Worm (Caenorhabditis elegans) whole organism, L4 larva: ENCODE data around the gene B0432.7.

Experiments used
- F10B5.3 ChIP-seq: sonication (generic microtip); optimal IDR thresholded peaks from 2 replicates; lab custom pipeline; 2016; ENCODE audit warnings: mild to moderate bottlenecking, missing genetic modification characterization, missing compliant biosample characterization
- F26F4.8 ChIP-seq: fragments of 200-800 bp; sonication (Bioruptor generic); conservative IDR thresholded peaks from 2 replicates; pipeline ENCODE4 v1.3.6; 2022; ENCODE audit warnings: missing genetic modification characterization, missing compliant biosample characterization
- F49E8.2 ChIP-seq: sonication (generic microtip); optimal IDR thresholded peaks from 2 replicates; lab custom pipeline; 2016; ENCODE audit warnings: missing compliant biosample characterization, mild to moderate bottlenecking, missing genetic modification characterization, borderline replicate concordance
- R02D3.7 ChIP-seq: fragments of 150-350 bp; sonication (generic microtip); optimal IDR thresholded peaks from 3 replicates; lab custom pipeline; 2014; ENCODE audit warnings: missing biosample characterization, missing genetic modification characterization
- T20F7.1 ChIP-seq: fragments of 200-800 bp; sonication (Bioruptor generic); optimal IDR thresholded peaks from 2 replicates; lab custom pipeline; 2018; ENCODE audit warnings: mild to moderate bottlenecking, missing genetic modification characterization, missing compliant biosample characterization
- Y105C5A.15 ChIP-seq: fragments of 200-800 bp; sonication (Bioruptor generic); IDR thresholded peaks from 2 replicates; pipeline ENCODE4 v1.3.6; 2022; ENCODE audit warnings: missing genetic modification characterization, missing compliant biosample characterization
- Y48G9A.11 ChIP-seq: fragments of 200-800 bp; sonication (Bioruptor generic); IDR thresholded peaks from 2 replicates; pipeline ENCODE4 v1.3.6; 2022; ENCODE audit warnings: missing genetic modification reagents, missing genetic modification characterization, missing compliant biosample characterization
- ceh-32 ChIP-seq: sonication (generic microtip); optimal IDR thresholded peaks from 2 replicates; lab custom pipeline; 2016; ENCODE audit warnings: mild to moderate bottlenecking, missing genetic modification characterization, missing compliant biosample characterization; ENCODE audit not compliant: poor library complexity
- ceh-62 ChIP-seq: sonication (generic microtip); optimal IDR thresholded peaks from 2 replicates; lab custom pipeline; 2017; ENCODE audit warnings: missing biosample characterization, missing genetic modification characterization
- ceh-82 ChIP-seq: sonication (generic microtip); optimal IDR thresholded peaks from 2 replicates; lab custom pipeline; 2017; ENCODE audit warnings: missing biosample characterization, missing genetic modification characterization
- cey-2 ChIP-seq: sonication (generic microtip); optimal IDR thresholded peaks from 3 replicates; lab custom pipeline; 2017; ENCODE audit warnings: missing genetic modification characterization, mild to moderate bottlenecking, missing compliant biosample characterization, antibody characterized with exemption, borderline replicate concordance; ENCODE audit not compliant: insufficient read depth
- dmd-6 ChIP-seq: fragments of 200-800 bp; sonication (Bioruptor generic); IDR thresholded peaks from 2 replicates; pipeline ENCODE4 v1.3.6; 2022; ENCODE audit warnings: missing genetic modification reagents, missing genetic modification characterization, missing compliant biosample characterization
- dpl-1 ChIP-seq: fragments of 150-350 bp; optimal IDR thresholded peaks from 2 replicates; lab custom pipeline; 2014; ENCODE audit warnings: missing biosample characterization, missing genetic modification reagents, missing genetic modification characterization
- hlh-30 ChIP-seq: sonication (generic microtip); optimal IDR thresholded peaks from 2 replicates; lab custom pipeline; 2017; ENCODE audit warnings: antibody characterized with exemption, mild to moderate bottlenecking, missing genetic modification characterization, missing compliant biosample characterization; ENCODE audit not compliant: insufficient read depth
- lim-7 ChIP-seq: fragments of 200-800 bp; sonication (Bioruptor generic); IDR thresholded peaks from 2 replicates; pipeline ENCODE4 v1.3.6; 2022; ENCODE audit warnings: missing genetic modification characterization, missing compliant biosample characterization
- lin-29 ChIP-seq: fragments of 200-800 bp; sonication (Bioruptor generic); IDR thresholded peaks from 2 replicates; pipeline ENCODE4 v1.3.6; 2022; ENCODE audit warnings: missing genetic modification reagents, missing genetic modification characterization, missing compliant biosample characterization
- lin-39 ChIP-seq: fragments of 150-350 bp; optimal IDR thresholded peaks from 2 replicates; lab custom pipeline; 2014; ENCODE audit warnings: missing biosample characterization, missing genetic modification reagents, missing genetic modification characterization
- lsy-2 ChIP-seq, 2 experiments: fragments of 150-350 bp in 1 of 2; sonication (generic microtip) in 1 of 2; optimal IDR thresholded peaks; 2 replicates each; lab custom pipeline; 2014 to 2017; ENCODE audit warnings: missing biosample characterization in 2 of 2, missing genetic modification characterization in 2 of 2
- madf-5 ChIP-seq, 2 experiments: fragments of 200-800 bp; sonication (Bioruptor generic); IDR thresholded peaks; 2 replicates each; pipeline ENCODE4 v1.3.6; 2022; ENCODE audit warnings: missing compliant biosample characterization in 2 of 2, missing genetic modification characterization in 2 of 2
- madf-9 ChIP-seq: fragments of 200-800 bp; sonication (Bioruptor generic); conservative IDR thresholded peaks from 2 replicates; pipeline ENCODE4 v1.3.6; 2022; ENCODE audit warnings: missing genetic modification reagents, missing genetic modification characterization, missing compliant biosample characterization
- mdl-1 ChIP-seq, 2 experiments: fragments of 150-350 bp in 1 of 2; sonication (generic microtip) in 1 of 2; optimal IDR thresholded peaks; 2 replicates each; lab custom pipeline; 2014 to 2017; ENCODE audit warnings: missing biosample characterization in 2 of 2, missing genetic modification characterization in 2 of 2
- mdt-29 ChIP-seq: fragments of 200-800 bp; sonication (Bioruptor generic); IDR thresholded peaks from 2 replicates; pipeline ENCODE4 v1.3.6; 2022; ENCODE audit warnings: missing genetic modification reagents, missing genetic modification characterization, missing compliant biosample characterization
- mes-2 ChIP-seq: sonication (generic microtip); optimal IDR thresholded peaks from 2 replicates; lab custom pipeline; 2016; ENCODE audit warnings: missing genotype, mild to moderate bottlenecking, missing genetic modification characterization, missing compliant biosample characterization; ENCODE audit not compliant: poor library complexity, severe bottlenecking
- mxl-3 ChIP-seq: fragments of 200-800 bp; sonication (Bioruptor generic); optimal IDR thresholded peaks from 2 replicates; lab custom pipeline; 2018; ENCODE audit warnings: mild to moderate bottlenecking, missing genetic modification characterization, missing compliant biosample characterization
- nhr-11 ChIP-seq: fragments of 150-350 bp; optimal IDR thresholded peaks from 2 replicates; lab custom pipeline; 2014; ENCODE audit warnings: missing biosample characterization, missing genetic modification characterization
- nhr-111 ChIP-seq: fragments of 200-800 bp; sonication (Bioruptor generic); optimal IDR thresholded peaks from 2 replicates; lab custom pipeline; 2018; ENCODE audit warnings: mild to moderate bottlenecking, missing genetic modification characterization, missing compliant biosample characterization
- nhr-237 ChIP-seq: sonication (generic microtip); optimal IDR thresholded peaks from 2 replicates; lab custom pipeline; 2017; ENCODE audit warnings: missing biosample characterization, missing genetic modification characterization
- nhr-28 ChIP-seq: fragments of 150-350 bp; optimal IDR thresholded peaks from 2 replicates; lab custom pipeline; 2014; ENCODE audit warnings: missing biosample characterization, missing genetic modification characterization
- nhr-42 ChIP-seq: fragments of 200-800 bp; sonication (Bioruptor generic); IDR thresholded peaks from 2 replicates; pipeline ENCODE4 v1.3.6; 2022; ENCODE audit warnings: missing genetic modification characterization, missing compliant biosample characterization
- nhr-6 ChIP-seq: fragments of 150-350 bp; optimal IDR thresholded peaks from 2 replicates; lab custom pipeline; 2014; ENCODE audit warnings: missing biosample characterization, missing genetic modification characterization
- nhr-77 ChIP-seq: fragments of 150-350 bp; optimal IDR thresholded peaks from 2 replicates; lab custom pipeline; 2014; ENCODE audit warnings: missing biosample characterization, missing genetic modification characterization
- pqm-1 ChIP-seq: sonication (generic microtip); optimal IDR thresholded peaks from 2 replicates; lab custom pipeline; 2017; ENCODE audit warnings: missing biosample characterization, missing genetic modification characterization
- rbr-2 ChIP-seq: sonication (generic microtip); optimal IDR thresholded peaks from 2 replicates; lab custom pipeline; 2016; ENCODE audit warnings: missing genotype, missing genetic modification characterization, missing compliant biosample characterization
- skn-1 ChIP-seq: fragments of 150-350 bp; optimal IDR thresholded peaks from 2 replicates; lab custom pipeline; 2014; ENCODE audit warnings: missing biosample characterization, missing genetic modification characterization
- snpc-1.2 ChIP-seq: fragments of 200-800 bp; sonication (Bioruptor generic); IDR thresholded peaks from 2 replicates; pipeline ENCODE4 v1.3.6; 2022; ENCODE audit warnings: missing genetic modification reagents, missing genetic modification characterization, missing compliant biosample characterization
- snpc-4 ChIP-seq: fragments of 150-350 bp; optimal IDR thresholded peaks from 2 replicates; lab custom pipeline; 2014; ENCODE audit warnings: missing biosample characterization, missing genetic modification characterization
- spr-1 ChIP-seq: sonication (generic microtip); optimal IDR thresholded peaks from 2 replicates; lab custom pipeline; 2016; ENCODE audit warnings: mild to moderate bottlenecking, missing genetic modification characterization, missing compliant biosample characterization
- spr-3 ChIP-seq: fragments of 200-800 bp; sonication (Bioruptor generic); optimal IDR thresholded peaks from 2 replicates; lab custom pipeline; 2018; ENCODE audit warnings: mild to moderate bottlenecking, missing genetic modification characterization, missing compliant biosample characterization
- tag-97 ChIP-seq: fragments of 200-800 bp; sonication (Bioruptor generic); IDR thresholded peaks from 2 replicates; pipeline ENCODE4 v1.3.6; 2022; ENCODE audit warnings: missing genetic modification characterization, missing compliant biosample characterization
- tra-1 ChIP-seq: fragments of 200-800 bp; sonication (Bioruptor generic); IDR thresholded peaks from 2 replicates; pipeline ENCODE4 v1.3.6; 2022; ENCODE audit warnings: missing genetic modification reagents, missing genetic modification characterization, missing compliant biosample characterization
- unc-39 ChIP-seq: sonication (generic microtip); optimal IDR thresholded peaks from 2 replicates; lab custom pipeline; 2017; ENCODE audit warnings: missing biosample characterization, missing genetic modification characterization
- zag-1 ChIP-seq: fragments of 150-350 bp; optimal IDR thresholded peaks from 2 replicates; lab custom pipeline; 2014; ENCODE audit warnings: missing biosample characterization, missing genetic modification characterization
- zfp-2 ChIP-seq: sonication (generic microtip); optimal IDR thresholded peaks from 2 replicates; lab custom pipeline; 2016; ENCODE audit warnings: mild to moderate bottlenecking, missing genetic modification characterization, missing compliant biosample characterization
- zip-11 ChIP-seq: fragments of 200-800 bp; sonication (Bioruptor generic); IDR thresholded peaks from 2 replicates; pipeline ENCODE4 v1.3.6; 2022; ENCODE audit warnings: missing genetic modification characterization, missing compliant biosample characterization
- ztf-11 ChIP-seq: fragments of 150-350 bp; optimal IDR thresholded peaks from 2 replicates; lab custom pipeline; 2014; ENCODE audit warnings: missing biosample characterization, missing genetic modification characterization

Gene B0432.7

ce11 chrII:240043-240442, 33.7 kb downstream of the B0432.7 start (continued):
- TF ChIP-seq madf-9 (GFP tag; lab: Robert Waterston, UW) (no peak), F10B5.3 (tag; lab: Kevin White, UChicago) (no peak), nhr-77 (tag; lab: Kevin White, UChicago) (peak; percentile 43), Y48G9A.11 (no peak), ceh-32 (tag; lab: Kevin White, UChicago) (no peak), pqm-1 (peak; percentile 100), T20F7.1 (GFP tag; lab: Kevin White, UChicago) (no peak), nhr-6 (no peak), lin-29 (GFP tag; lab: Robert Waterston, UW) (no peak), nhr-111 (GFP tag; lab: Kevin White, UChicago) (no peak)

ce11 chrII:237721-238120, 36.1 kb downstream of the B0432.7 start, which contains the start of gene laat-1:
TSS of gene laat-1 (minus strand) at chrII:237821.
- TF ChIP-seq lin-39 (tag; lab: Kevin White, UChicago): no peak
- TF ChIP-seq skn-1 (tag; lab: Kevin White, UChicago): no peak
- TF ChIP-seq Y105C5A.15 (GFP tag; lab: Robert Waterston, UW): no peak
- no peak for TF ChIP-seq nhr-111 (GFP tag; lab: Kevin White, UChicago)
- no peak for TF ChIP-seq snpc-1.2 (GFP tag; lab: Robert Waterston, UW)
- no peak for TF ChIP-seq ztf-11 (tag; lab: Kevin White, UChicago)
- no peak for TF ChIP-seq tag-97 (GFP tag; lab: Robert Waterston, UW)
- no peak for TF ChIP-seq nhr-11 (tag; lab: Kevin White, UChicago)
- no peak for TF ChIP-seq zfp-2 (tag; lab: Kevin White, UChicago)
- TF ChIP-seq mes-2 (tag; lab: Kevin White, UChicago): no peak
- no peak for TF ChIP-seq R02D3.7 (tag; lab: Kevin White, UChicago)
- TF ChIP-seq spr-3 (GFP tag; lab: Kevin White, UChicago): no peak
- TF ChIP-seq F26F4.8 (GFP tag; lab: Robert Waterston, UW): no peak
- TF ChIP-seq unc-39: no peak
- no peak for TF ChIP-seq ceh-82

ce11 chrII:232641-233040, 41.1 kb downstream of the B0432.7 start, which contains the start of gene Y43H11AL.1:
TSS of gene Y43H11AL.1 (minus strand) at chrII:232741.
- TF ChIP-seq R02D3.7 (tag; lab: Kevin White, UChicago) (no peak), spr-1 (tag; lab: Kevin White, UChicago) (no peak), tra-1 (GFP tag; lab: Robert Waterston, UW) (no peak), T20F7.1 (GFP tag; lab: Kevin White, UChicago) (no peak), nhr-77 (tag; lab: Kevin White, UChicago) (no peak), zag-1 (tag; lab: Kevin White, UChicago) (no peak), cey-2 (tag; lab: Kevin White, UChicago) (no peak)

ce11 chrII:221212-221611, 52.6 kb downstream of the B0432.7 start:
- TF ChIP-seq lim-7 (GFP tag; lab: Robert Waterston, UW): no peak; the same call in 1 of the 2 replicates
- no peak for TF ChIP-seq pqm-1
- TF ChIP-seq nhr-237 (tag; lab: Kevin White, UChicago): no peak
- no peak for TF ChIP-seq ceh-62
- peak; percentile 99 for TF ChIP-seq hlh-30 (tag; lab: Kevin White, UChicago)
- TF ChIP-seq mxl-3: peak; percentile 91
- TF ChIP-seq F49E8.2 (tag; lab: Kevin White, UChicago): no peak
- TF ChIP-seq dmd-6 (GFP tag; lab: Robert Waterston, UW): peak; percentile 72
- no peak for TF ChIP-seq zip-11 (GFP tag; lab: Robert Waterston, UW)
- TF ChIP-seq snpc-4 (tag; lab: Kevin White, UChicago): no peak
- TF ChIP-seq nhr-28 (tag; lab: Kevin White, UChicago): peak; percentile 86
- TF ChIP-seq lsy-2 (tag; optimal IDR thresholded peaks at IDR 0.05; lab: Kevin White, UChicago): peak; percentile 53 to 74
- no peak for TF ChIP-seq R02D3.7 (tag; lab: Kevin White, UChicago)
- peak; percentile 39 to 92 for TF ChIP-seq mdl-1 (tag; optimal IDR thresholded peaks at IDR 0.05; lab: Kevin White, UChicago)
- no peak for TF ChIP-seq nhr-42
- peak; percentile 64 for TF ChIP-seq mes-2 (tag; lab: Kevin White, UChicago)
- no peak for TF ChIP-seq lin-39 (tag; lab: Kevin White, UChicago)
- TF ChIP-seq madf-5 (GFP tag; IDR thresholded peaks at IDR 0.05; lab: Robert Waterston, UW): no peak
- peak; percentile 57; the same call in 1 of the 2 replicates for TF ChIP-seq mdt-29
- no peak for TF ChIP-seq spr-3 (GFP tag; lab: Kevin White, UChicago)
- TF ChIP-seq rbr-2 (tag; lab: Kevin White, UChicago): peak; percentile 81
- TF ChIP-seq dpl-1 (GFP tag; lab: Kevin White, UChicago): peak; percentile 73
- no peak for TF ChIP-seq unc-39
